Fruit fly (Drosophila melanogaster): ENCODE measurements around the gene Kul.
A peak's percentile ranks its signal among the peaks of the same experiment; 100 is the strongest.

Kul gene

DNA sequence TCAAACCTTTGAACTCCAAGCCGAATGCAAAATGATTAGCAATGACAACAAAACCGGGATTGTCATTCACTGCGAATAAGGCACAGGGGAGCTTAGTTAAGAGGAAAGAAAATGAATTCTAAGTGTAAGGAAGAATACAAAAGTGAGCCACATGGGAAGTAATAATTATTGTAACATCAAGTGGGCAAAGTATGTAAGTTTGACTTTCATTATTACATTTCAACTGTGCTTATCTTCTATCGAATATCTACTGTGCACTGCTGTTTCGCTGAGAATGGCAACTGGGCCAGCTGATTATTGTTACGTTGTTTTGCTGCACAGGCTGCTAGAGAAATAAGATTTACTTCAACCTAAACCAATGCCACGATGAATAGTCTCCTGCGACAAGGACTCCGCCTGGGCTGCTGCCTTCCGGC is 11.1 kb downstream of the Kul start, which contains the start of the genes CG7601 and CIA30:
TSS of gene CG7601 (minus strand) at position 68 of the 416 bp plus-strand sequence.
TSS of gene CIA30 (plus strand) at position 288 of the 416 bp plus-strand sequence.
- TF ChIP-seq gl (tag; optimal IDR thresholded peaks at IDR 0.05) (peak; percentile 98), CG10348 (GFP tag; IDR thresholded peaks at IDR 0.05) (peak; percentile 100), CG8159 (tag; optimal IDR thresholded peaks at IDR 0.05) (peak; percentile 98), fd96Ca (GFP tag; IDR thresholded peaks at IDR 0.05) (peak; percentile 100), CG17806 (tag; optimal IDR thresholded peaks at IDR 0.05) (peak; percentile 99), CG32121 (GFP tag; IDR thresholded peaks at IDR 0.05) (peak; percentile 100), CG14655 (GFP tag; optimal IDR thresholded peaks at IDR 0.05) (peak; percentile 99), CG12605 (GFP tag; IDR thresholded peaks at IDR 0.05) (peak; percentile 100), CG34367 (tag; optimal IDR thresholded peaks at IDR 0.05) (peak; percentile 96), CG4496 (GFP tag; IDR thresholded peaks at IDR 0.05) (peak; percentile 100), Ets98B (GFP tag; IDR thresholded peaks at IDR 0.05) (peak; percentile 100), CG13204 (GFP tag; optimal IDR thresholded peaks at IDR 0.05) (no peak), Snoo (tag; optimal IDR thresholded peaks at IDR 0.05) (peak; percentile 99), CG8301 (tag; optimal IDR thresholded peaks at IDR 0.05) (peak; percentile 98), CG9948 (tag; optimal IDR thresholded peaks at IDR 0.05) (peak; percentile 98), Pif1B (GFP tag; optimal IDR thresholded peaks at IDR 0.05) (peak; percentile 98), rn (GFP tag; IDR thresholded peaks at IDR 0.05) (peak; percentile 100), CG15710 (tag; optimal IDR thresholded peaks at IDR 0.05) (peak; percentile 99), Pif1A (GFP tag; optimal IDR thresholded peaks at IDR 0.05) (peak; percentile 100), D1 (tag; optimal IDR thresholded peaks at IDR 0.05) (no peak), EcR (GFP tag; optimal IDR thresholded peaks at IDR 0.05) (peak; percentile 61)

- TF ChIP-seq CG4496 (GFP tag; IDR thresholded peaks at IDR 0.05): no peak
- no peak for TF ChIP-seq CG12605 (GFP tag; IDR thresholded peaks at IDR 0.05)
- TF ChIP-seq Ets98B (GFP tag; IDR thresholded peaks at IDR 0.05): no peak
- peak; percentile 58 for TF ChIP-seq CG14655 (GFP tag; optimal IDR thresholded peaks at IDR 0.05)
- no peak for TF ChIP-seq D1 (tag; optimal IDR thresholded peaks at IDR 0.05)
- TF ChIP-seq EcR (GFP tag; optimal IDR thresholded peaks at IDR 0.05): no peak
- TF ChIP-seq CG10348 (GFP tag; IDR thresholded peaks at IDR 0.05): no peak
- peak; percentile 61 for TF ChIP-seq CG17806 (tag; optimal IDR thresholded peaks at IDR 0.05)
- TF ChIP-seq gl (tag; optimal IDR thresholded peaks at IDR 0.05): no peak
- peak; percentile 48 for TF ChIP-seq Pif1B (GFP tag; optimal IDR thresholded peaks at IDR 0.05)
- TF ChIP-seq CG34367 (tag; optimal IDR thresholded peaks at IDR 0.05): peak; percentile 37
- TF ChIP-seq CG8301 (tag; optimal IDR thresholded peaks at IDR 0.05): peak; percentile 63
- no peak for TF ChIP-seq CG32121 (GFP tag; IDR thresholded peaks at IDR 0.05)
- peak; percentile 7 for TF ChIP-seq CG9948 (tag; optimal IDR thresholded peaks at IDR 0.05)
- peak; percentile 51 for TF ChIP-seq Pif1A (GFP tag; optimal IDR thresholded peaks at IDR 0.05)
- no peak for TF ChIP-seq rn (GFP tag; IDR thresholded peaks at IDR 0.05)
- TF ChIP-seq CG13204 (GFP tag; optimal IDR thresholded peaks at IDR 0.05): no peak
- TF ChIP-seq Snoo (tag; optimal IDR thresholded peaks at IDR 0.05): peak; percentile 63
- TF ChIP-seq CG15710 (tag; optimal IDR thresholded peaks at IDR 0.05): peak; percentile 40
- TF ChIP-seq fd96Ca (GFP tag; IDR thresholded peaks at IDR 0.05): no peak
- peak; percentile 46 for TF ChIP-seq CG8159 (tag; optimal IDR thresholded peaks at IDR 0.05)
Measured at dm6 chr3R:29737891-29738290, 12.3 kb downstream of the Kul start, which contains the start of gene Gnpnat. Gene Gnpnat, plus strand, starts transcription at chr3R:29738275.

dm6 chr3R:29740078-29740477 is 14.4 kb downstream of the Kul start:
- TF ChIP-seq EcR (GFP tag; optimal IDR thresholded peaks at IDR 0.05) (peak; percentile 50), CG8301 (tag; optimal IDR thresholded peaks at IDR 0.05) (no peak)

DNA sequence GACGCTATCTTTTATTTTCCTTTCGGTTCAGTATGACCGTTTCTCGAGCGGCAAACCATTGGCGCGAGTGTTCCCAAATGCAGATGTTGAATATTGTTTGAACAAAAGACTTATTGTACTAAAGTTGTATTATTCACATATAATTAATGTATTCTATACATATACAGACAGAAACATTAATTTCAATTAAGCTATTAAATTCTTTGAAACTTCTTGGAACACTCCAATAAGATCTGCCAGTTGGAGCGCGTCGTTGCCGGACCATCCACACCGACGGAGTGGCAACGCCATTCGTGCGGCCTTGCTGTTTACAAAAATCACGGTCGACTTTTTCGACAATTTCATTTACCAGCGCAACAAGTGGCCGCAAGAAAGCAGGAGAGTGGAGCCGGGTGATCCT is 19.4 kb downstream of the Kul start, which contains the start of the genes Wdr24 and IntS11:
TSS of gene Wdr24 (minus strand) at position 37 of the 400 bp plus-strand sequence.
TSS of gene IntS11 (plus strand) at position 282 of the 400 bp plus-strand sequence.
- TF ChIP-seq CG12605 (GFP tag; IDR thresholded peaks at IDR 0.05) (peak; percentile 97), CG34367 (tag; optimal IDR thresholded peaks at IDR 0.05) (peak; percentile 94), CG10348 (GFP tag; IDR thresholded peaks at IDR 0.05) (peak; percentile 99), fd96Ca (GFP tag; IDR thresholded peaks at IDR 0.05) (peak; percentile 98), D1 (tag; optimal IDR thresholded peaks at IDR 0.05) (no peak), CG14655 (GFP tag; optimal IDR thresholded peaks at IDR 0.05) (no peak), gl (tag; optimal IDR thresholded peaks at IDR 0.05) (peak; percentile 83), Pif1B (GFP tag; optimal IDR thresholded peaks at IDR 0.05) (no peak), CG15710 (tag; optimal IDR thresholded peaks at IDR 0.05) (peak; percentile 98), rn (GFP tag; IDR thresholded peaks at IDR 0.05) (peak; percentile 98), CG9948 (tag; optimal IDR thresholded peaks at IDR 0.05) (peak; percentile 92), CG13204 (GFP tag; optimal IDR thresholded peaks at IDR 0.05) (no peak), CG4496 (GFP tag; IDR thresholded peaks at IDR 0.05) (peak; percentile 99), CG32121 (GFP tag; IDR thresholded peaks at IDR 0.05) (peak; percentile 98), Snoo (tag; optimal IDR thresholded peaks at IDR 0.05) (peak; percentile 95), CG17806 (tag; optimal IDR thresholded peaks at IDR 0.05) (peak; percentile 96), Pif1A (GFP tag; optimal IDR thresholded peaks at IDR 0.05) (no peak), CG8301 (tag; optimal IDR thresholded peaks at IDR 0.05) (peak; percentile 96), EcR (GFP tag; optimal IDR thresholded peaks at IDR 0.05) (peak; percentile 7), Ets98B (GFP tag; IDR thresholded peaks at IDR 0.05) (peak; percentile 98), CG8159 (tag; optimal IDR thresholded peaks at IDR 0.05) (peak; percentile 94)

- peak; percentile 39 for TF ChIP-seq Snoo (tag; optimal IDR thresholded peaks at IDR 0.05)
- TF ChIP-seq Pif1B (GFP tag; optimal IDR thresholded peaks at IDR 0.05): no peak
- TF ChIP-seq CG15710 (tag; optimal IDR thresholded peaks at IDR 0.05): peak; percentile 45
- no peak for TF ChIP-seq rn (GFP tag; IDR thresholded peaks at IDR 0.05)
- TF ChIP-seq fd96Ca (GFP tag; IDR thresholded peaks at IDR 0.05): no peak
- TF ChIP-seq CG14655 (GFP tag; optimal IDR thresholded peaks at IDR 0.05): no peak
- TF ChIP-seq Ets98B (GFP tag; IDR thresholded peaks at IDR 0.05): no peak
- 0 out of 3 replicates have a peak, but pooled peaks have one; percentile 27 for TF ChIP-seq CG4496 (GFP tag; IDR thresholded peaks at IDR 0.05)
- TF ChIP-seq CG34367 (tag; optimal IDR thresholded peaks at IDR 0.05): no peak
- no peak for TF ChIP-seq CG9948 (tag; optimal IDR thresholded peaks at IDR 0.05)
- TF ChIP-seq Pif1A (GFP tag; optimal IDR thresholded peaks at IDR 0.05): no peak
Measured at dm6 chr3R:29748591-29749303, 23.1 kb downstream of the Kul start, which contains the start of the genes ATPsyngamma and yata. Gene ATPsyngamma, minus strand, starts transcription at chr3R:29749163. Gene yata, plus strand, starts transcription at chr3R:29749219.

Data from whole organism, pupa.